Fruit fly (Drosophila melanogaster) whole organism, prepupa: ENCODE measurements around the gene Rab9.

Experiments
- CG1621 ChIP-seq: fragments of 200-800 bp; sonication (Bioruptor generic); optimal IDR thresholded peaks from 3 replicates; lab custom pipeline; 2018; ENCODE audit warnings: missing biosample characterization, mild to moderate bottlenecking, missing genetic modification characterization
- Gug ChIP-seq: fragments of 200-800 bp; sonication (Bioruptor generic); IDR thresholded peaks from 2 replicates; pipeline ENCODE4 v1.3.6; 2022; ENCODE audit warnings: missing biosample characterization, missing genetic modification characterization
- Hr39 ChIP-seq: fragments of 200-800 bp; sonication (Bioruptor generic); optimal IDR thresholded peaks from 2 replicates; lab custom pipeline; 2016; ENCODE audit warnings: missing biosample characterization, missing genetic modification characterization
- Sox15 ChIP-seq: fragments of 200-800 bp; sonication (Bioruptor generic); optimal IDR thresholded peaks from 3 replicates; lab custom pipeline; 2016; ENCODE audit warnings: missing biosample characterization, missing genetic modification characterization
- achi ChIP-seq: fragments of 200-800 bp; sonication (Bioruptor generic); optimal IDR thresholded peaks from 3 replicates; lab custom pipeline; 2016; ENCODE audit warnings: missing biosample characterization, missing genetic modification characterization
- cyc ChIP-seq: fragments of 200-800 bp; sonication (Bioruptor generic); optimal IDR thresholded peaks from 3 replicates; lab custom pipeline; 2016; ENCODE audit warnings: missing biosample characterization, missing genetic modification characterization
- dsx ChIP-seq: fragments of 200-800 bp; optimal IDR thresholded peaks from 3 replicates; lab custom pipeline; 2019; ENCODE audit warnings: missing biosample characterization, mild to moderate bottlenecking, missing genetic modification characterization, moderate library complexity; ENCODE audit not compliant: poor library complexity, severe bottlenecking

dm6 chr2L:19411966-19412365 is 20.4 kb upstream of the Rab9 start:
- no peak for TF ChIP-seq dsx (GFP tag; lab: Kevin White, UChicago)
- TF ChIP-seq cyc (GFP tag; lab: Kevin White, UChicago), result no peak
- TF ChIP-seq CG1621, result no peak
- no peak for TF ChIP-seq Sox15 (GFP tag; lab: Kevin White, UChicago)
- TF ChIP-seq achi (GFP tag; lab: Kevin White, UChicago), result no peak
- TF ChIP-seq Hr39, result no peak
- TF ChIP-seq Gug (GFP tag; lab: Robert Waterston, UW), result no peak
